Fruit fly (Drosophila melanogaster) whole organism, adult: ENCODE results near the gene CG33107.
A peak's percentile ranks its signal among the peaks of the same experiment; 100 is the strongest.

Experiments used
- CG11617 ChIP-seq: fragments of 200-800 bp; sonication (Bioruptor generic); optimal IDR thresholded peaks from 2 replicates; lab custom pipeline; 2017; ENCODE audit warnings: mild to moderate bottlenecking, missing biosample characterization, missing genetic modification reagents, missing genetic modification characterization
- CG12768 ChIP-seq: fragments of 200-800 bp; sonication (Bioruptor generic); optimal IDR thresholded peaks from 2 replicates; lab custom pipeline; 2017; ENCODE audit warnings: missing biosample characterization, missing genetic modification characterization, mild to moderate bottlenecking, moderate library complexity, missing genetic modification reagents
- CG14711 ChIP-seq: fragments of 200-800 bp; sonication (Bioruptor generic); optimal IDR thresholded peaks from 2 replicates; lab custom pipeline; 2018; ENCODE audit warnings: missing biosample characterization, mild to moderate bottlenecking, missing genetic modification characterization, moderate library complexity
- CG1620 ChIP-seq: fragments of 200-800 bp; sonication (Bioruptor generic); optimal IDR thresholded peaks from 2 replicates; lab custom pipeline; 2016; ENCODE audit warnings: missing biosample characterization, missing genetic modification characterization
- CG33017 ChIP-seq: fragments of 200-800 bp; sonication (Bioruptor generic); optimal IDR thresholded peaks from 2 replicates; lab custom pipeline; 2018; ENCODE audit warnings: missing biosample characterization, mild to moderate bottlenecking, missing genetic modification characterization, moderate library complexity
- CG5204 ChIP-seq: fragments of 200-800 bp; sonication (Bioruptor generic); optimal IDR thresholded peaks from 2 replicates; lab custom pipeline; 2016; ENCODE audit warnings: missing biosample characterization, missing genetic modification characterization
- CG7045 ChIP-seq: fragments of 200-800 bp; sonication (Bioruptor generic); optimal IDR thresholded peaks from 2 replicates; lab custom pipeline; 2017; ENCODE audit warnings: missing biosample characterization, mild to moderate bottlenecking, missing genetic modification characterization
- CG7101 ChIP-seq: fragments of 200-800 bp; sonication (Bioruptor generic); optimal IDR thresholded peaks from 2 replicates; lab custom pipeline; 2018; ENCODE audit warnings: missing biosample characterization, mild to moderate bottlenecking, missing genetic modification characterization, moderate library complexity
- Clk ChIP-seq: fragments of 200-800 bp; sonication (Bioruptor generic); optimal IDR thresholded peaks from 2 replicates; lab custom pipeline; 2017; ENCODE audit warnings: missing biosample characterization, missing genetic modification characterization
- Crg-1 ChIP-seq: fragments of 200-800 bp; sonication (Bioruptor generic); optimal IDR thresholded peaks from 2 replicates; lab custom pipeline; 2016; ENCODE audit warnings: missing biosample characterization, missing genetic modification characterization
- Hr96 ChIP-seq: fragments of 200-800 bp; sonication (Bioruptor generic); optimal IDR thresholded peaks from 2 replicates; lab custom pipeline; 2016; ENCODE audit warnings: missing biosample characterization, missing genetic modification characterization
- Mnt ChIP-seq: fragments of 200-800 bp; sonication (Bioruptor generic); optimal IDR thresholded peaks from 2 replicates; lab custom pipeline; 2016; ENCODE audit warnings: missing biosample characterization, mild to moderate bottlenecking, missing genetic modification characterization
- bab1 ChIP-seq: fragments of 200-800 bp; sonication (Bioruptor generic); optimal IDR thresholded peaks from 3 replicates; lab custom pipeline; 2019; ENCODE audit warnings: missing biosample characterization, mild to moderate bottlenecking, missing genetic modification characterization, moderate library complexity
- cic ChIP-seq: fragments of 200-800 bp; sonication (Bioruptor generic); optimal IDR thresholded peaks from 2 replicates; lab custom pipeline; 2017; ENCODE audit warnings: missing biosample characterization, mild to moderate bottlenecking, missing genetic modification characterization, moderate library complexity
- cnc ChIP-seq, 2 experiments: fragments of >200 bp; optimal IDR thresholded peaks; 2 replicates each; lab custom pipeline; 2017
- kay ChIP-seq: fragments of 200-800 bp; sonication (Bioruptor generic); peaks from one replicate; lab custom pipeline; 2016; ENCODE audit warnings: missing biosample characterization, missing genetic modification characterization, borderline replicate concordance
- ovo ChIP-seq: fragments of 200-800 bp; sonication (Bioruptor generic); optimal IDR thresholded peaks from 2 replicates; lab custom pipeline; 2016; ENCODE audit warnings: missing biosample characterization, missing genetic modification characterization
- pad ChIP-seq: fragments of 200-800 bp; sonication (Bioruptor generic); optimal IDR thresholded peaks from 3 replicates; lab custom pipeline; 2017; ENCODE audit warnings: missing biosample characterization, missing genetic modification characterization, mild to moderate bottlenecking, moderate library complexity, missing genetic modification reagents
- tj ChIP-seq: fragments of 200-800 bp; sonication (Bioruptor generic); optimal IDR thresholded peaks from 3 replicates; lab custom pipeline; 2017; ENCODE audit warnings: missing biosample characterization, mild to moderate bottlenecking, missing genetic modification characterization, moderate library complexity
- toe ChIP-seq: fragments of 200-800 bp; sonication (Bioruptor generic); optimal IDR thresholded peaks from 2 replicates; lab custom pipeline; 2016; ENCODE audit warnings: missing biosample characterization, missing genetic modification characterization

Gene CG33107

dm6 chr3R:22584582-22584981 is at the start of gene CG33107, which contains the start of gene CG6937:
Gene CG33107, minus strand, starts transcription at chr3R:22584718.
Gene CG6937, plus strand, starts transcription at chr3R:22584773.
- peak; percentile 97 for TF ChIP-seq Mnt (GFP tag; lab: Kevin White, UChicago)
- TF ChIP-seq ovo (GFP tag; lab: Kevin White, UChicago): no peak
- no peak for TF ChIP-seq toe (GFP tag; lab: Kevin White, UChicago)
- TF ChIP-seq CG7101 (tag; lab: Kevin White, UChicago): no peak
- TF ChIP-seq CG12768: no peak
- TF ChIP-seq bab1 (GFP tag; lab: Kevin White, UChicago): no peak

dm6 chr3R:22632980-22633379 is 48.5 kb upstream of the CG33107 start:
- TF ChIP-seq tj (GFP tag; lab: Kevin White, UChicago) (peak; percentile 46), CG5204 (GFP tag; lab: Kevin White, UChicago) (no peak)

dm6 chr3R:22632181-22632580 is 47.7 kb upstream of the CG33107 start:
- no peak for TF ChIP-seq cic (GFP tag; lab: Kevin White, UChicago)
- no peak for TF ChIP-seq CG7101 (tag; lab: Kevin White, UChicago)
- TF ChIP-seq pad (GFP tag; lab: Kevin White, UChicago): no peak
- TF ChIP-seq Hr96: no peak
- no peak for TF ChIP-seq kay (GFP tag; lab: Kevin White, UChicago)
- TF ChIP-seq CG33017 (tag; lab: Kevin White, UChicago): no peak
- no peak for TF ChIP-seq cnc (optimal IDR thresholded peaks at IDR 0.05; lab: Kevin White, UChicago)
- TF ChIP-seq bab1 (GFP tag; lab: Kevin White, UChicago): no peak
- TF ChIP-seq CG11617 (GFP tag; lab: Kevin White, UChicago): no peak
- no peak for TF ChIP-seq ovo (GFP tag; lab: Kevin White, UChicago)
- no peak for TF ChIP-seq Clk (GFP tag; lab: Kevin White, UChicago)
- TF ChIP-seq CG14711 (tag; lab: Kevin White, UChicago): no peak
- TF ChIP-seq CG12768: no peak
- no peak for TF ChIP-seq Crg-1 (GFP tag; lab: Kevin White, UChicago)
- no peak for TF ChIP-seq toe (GFP tag; lab: Kevin White, UChicago)
- no peak for TF ChIP-seq CG5204 (GFP tag; lab: Kevin White, UChicago)
- no peak for TF ChIP-seq CG7045 (GFP tag; lab: Kevin White, UChicago)
- TF ChIP-seq tj (GFP tag; lab: Kevin White, UChicago): no peak
- TF ChIP-seq CG1620 (GFP tag; lab: Kevin White, UChicago): no peak

dm6 chr3R:22631156-22631555 is 46.6 kb upstream of the CG33107 start:
- no peak for TF ChIP-seq CG33017 (tag; lab: Kevin White, UChicago)
- no peak for TF ChIP-seq CG12768
- no peak for TF ChIP-seq CG7045 (GFP tag; lab: Kevin White, UChicago)
- TF ChIP-seq CG14711 (tag; lab: Kevin White, UChicago): no peak
- TF ChIP-seq Crg-1 (GFP tag; lab: Kevin White, UChicago): no peak
- no peak for TF ChIP-seq CG5204 (GFP tag; lab: Kevin White, UChicago)
- TF ChIP-seq pad (GFP tag; lab: Kevin White, UChicago): no peak
- TF ChIP-seq cnc (optimal IDR thresholded peaks at IDR 0.05; lab: Kevin White, UChicago): no peak
- no peak for TF ChIP-seq CG1620 (GFP tag; lab: Kevin White, UChicago)
- TF ChIP-seq cic (GFP tag; lab: Kevin White, UChicago): no peak
- no peak for TF ChIP-seq bab1 (GFP tag; lab: Kevin White, UChicago)
- no peak for TF ChIP-seq kay (GFP tag; lab: Kevin White, UChicago)
- TF ChIP-seq ovo (GFP tag; lab: Kevin White, UChicago): no peak
- TF ChIP-seq Mnt (GFP tag; lab: Kevin White, UChicago): no peak
- TF ChIP-seq Clk (GFP tag; lab: Kevin White, UChicago): no peak
- TF ChIP-seq tj (GFP tag; lab: Kevin White, UChicago): no peak

dm6 chr3R:22629174-22629573 is 44.7 kb upstream of the CG33107 start:
- TF ChIP-seq CG7045 (GFP tag; lab: Kevin White, UChicago): no peak
- no peak for TF ChIP-seq bab1 (GFP tag; lab: Kevin White, UChicago)
- no peak for TF ChIP-seq CG33017 (tag; lab: Kevin White, UChicago)
- TF ChIP-seq CG12768: no peak
- TF ChIP-seq ovo (GFP tag; lab: Kevin White, UChicago): no peak
- TF ChIP-seq CG5204 (GFP tag; lab: Kevin White, UChicago): no peak
- no peak for TF ChIP-seq pad (GFP tag; lab: Kevin White, UChicago)
- TF ChIP-seq tj (GFP tag; lab: Kevin White, UChicago): no peak

- TF ChIP-seq tj (GFP tag; lab: Kevin White, UChicago) (no peak), Clk (GFP tag; lab: Kevin White, UChicago) (no peak), pad (GFP tag; lab: Kevin White, UChicago) (no peak), CG33017 (tag; lab: Kevin White, UChicago) (no peak), toe (GFP tag; lab: Kevin White, UChicago) (no peak), CG5204 (GFP tag; lab: Kevin White, UChicago) (no peak)
These were observed 43.5 kb upstream of the CG33107 start for dm6 chr3R:22627936-22628513.
